Worm (Caenorhabditis elegans): ENCODE measurements around the gene C55A6.7.

C55A6.7 gene

DNA sequence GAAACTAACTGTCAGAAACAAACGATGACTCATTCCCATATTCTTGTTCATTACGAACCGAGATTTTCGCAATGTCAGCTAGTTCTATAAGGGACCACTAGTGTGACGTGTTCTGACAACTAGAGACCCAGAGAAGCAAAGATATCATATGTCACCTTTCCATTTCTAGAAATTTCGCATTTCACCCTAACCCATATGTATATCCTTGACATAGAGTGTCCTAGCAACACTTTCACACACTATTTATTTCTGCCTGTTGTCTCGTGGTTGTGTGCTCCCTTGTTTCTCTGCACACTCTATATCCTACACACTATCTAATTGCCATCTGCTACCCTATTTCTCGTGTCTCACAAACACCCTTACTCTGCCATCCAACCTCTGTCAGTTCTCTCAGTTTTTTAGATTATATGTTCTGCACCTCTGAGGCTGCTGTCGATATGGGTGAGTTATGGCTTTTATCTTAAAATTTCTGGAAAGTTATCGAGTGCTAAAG is 28.6 kb upstream of the C55A6.7 start, which contains the start of the genes F38B7.17 and F38B7.3 (continued):
- no peak for TF ChIP-seq daf-19 (GFP tag; conservative IDR thresholded peaks at IDR 0.05)
- TF ChIP-seq nhr-10 (tag; optimal IDR thresholded peaks at IDR 0.05) = no peak

ce11 chrV:11546795-11547194 is 26.5 kb upstream of the C55A6.7 start, which contains the start of gene F38B7.11:
TSS of gene F38B7.11 (plus strand) at chrV:11547095.
- TF ChIP-seq snpc-4 (tag; optimal IDR thresholded peaks at IDR 0.05) (no peak), dmd-9 (GFP tag; IDR thresholded peaks at IDR 0.05) (no peak), ctbp-1 (GFP tag; IDR thresholded peaks at IDR 0.05) (no peak), mes-2 (tag; optimal IDR thresholded peaks at IDR 0.05; ENCODE audit: poor library complexity, severe bottlenecking) (no peak), nhr-25 (tag; optimal IDR thresholded peaks at IDR 0.05; ENCODE audit: borderline replicate concordance, insufficient read depth) (no peak), zip-2 (tag; optimal IDR thresholded peaks at IDR 0.05) (no peak), madf-5 (GFP tag; IDR thresholded peaks at IDR 0.05) (no peak), duxl-1 (tag; optimal IDR thresholded peaks at IDR 0.05; ENCODE audit: poor library complexity) (no peak), nhr-48 (tag; optimal IDR thresholded peaks at IDR 0.05) (no peak), zip-11 (GFP tag; IDR thresholded peaks at IDR 0.05) (no peak)

- TF ChIP-seq aha-1 (tag) (peak; percentile 49), nhr-41 (GFP tag; IDR thresholded peaks at IDR 0.05) (no peak)
Measured at ce11 chrV:11545227-11545626, 24.9 kb upstream of the C55A6.7 start, which contains the start of gene F38B7.10. TSS of gene F38B7.10 (plus strand) at chrV:11545527.

- TF ChIP-seq F37D6.2 (tag; optimal IDR thresholded peaks at IDR 0.05) = no peak
- no peak for TF ChIP-seq madf-5 (GFP tag; IDR thresholded peaks at IDR 0.05)
- TF ChIP-seq unc-39 (tag; optimal IDR thresholded peaks at IDR 0.05) = no peak
- peak; percentile 4 for TF ChIP-seq nhr-28 (tag; optimal IDR thresholded peaks at IDR 0.05)
- TF ChIP-seq attf-4 (tag; optimal IDR thresholded peaks at IDR 0.05) = no peak
- TF ChIP-seq snpc-4 (tag; optimal IDR thresholded peaks at IDR 0.05) = no peak
- TF ChIP-seq dmd-8 (GFP tag; IDR thresholded peaks at IDR 0.05) = no peak
- peak in 1 of 2 experiments; percentile 71 for TF ChIP-seq unc-62 (GFP tag; optimal IDR thresholded peaks at IDR 0.05 in 1 of 2)
- TF ChIP-seq unc-62 (tag; optimal IDR thresholded peaks at IDR 0.05) = no peak
- peak; percentile 12 for TF ChIP-seq hlh-11 (tag; optimal IDR thresholded peaks at IDR 0.05)
- TF ChIP-seq nhr-10 (tag; optimal IDR thresholded peaks at IDR 0.05) = peak; percentile 30
- TF ChIP-seq sdz-12 (GFP tag; optimal IDR thresholded peaks at IDR 0.05) = no peak
- no peak for TF ChIP-seq mes-2 (tag; optimal IDR thresholded peaks at IDR 0.05; ENCODE audit: poor library complexity, severe bottlenecking)
- no peak for TF ChIP-seq set-16 (GFP tag; IDR thresholded peaks at IDR 0.05)
- TF ChIP-seq aha-1 (tag) = peak; percentile 49
- TF ChIP-seq nhr-48 (tag; optimal IDR thresholded peaks at IDR 0.05) = peak; percentile 66
- TF ChIP-seq hlh-30 (tag; optimal IDR thresholded peaks at IDR 0.05; ENCODE audit: insufficient read depth) = peak; percentile 3
- TF ChIP-seq dmd-6 (GFP tag; IDR thresholded peaks at IDR 0.05) = no peak
- peak; percentile 43 for TF ChIP-seq nhr-25 (tag; optimal IDR thresholded peaks at IDR 0.05; ENCODE audit: borderline replicate concordance, insufficient read depth)
- no peak for TF ChIP-seq lin-13 (GFP tag; optimal IDR thresholded peaks at IDR 0.05)
Measured at ce11 chrV:11543564-11543963, 23.2 kb upstream of the C55A6.7 start, which contains the start of gene F38B7.2. TSS of gene F38B7.2 (plus strand) at chrV:11543963.

DNA sequence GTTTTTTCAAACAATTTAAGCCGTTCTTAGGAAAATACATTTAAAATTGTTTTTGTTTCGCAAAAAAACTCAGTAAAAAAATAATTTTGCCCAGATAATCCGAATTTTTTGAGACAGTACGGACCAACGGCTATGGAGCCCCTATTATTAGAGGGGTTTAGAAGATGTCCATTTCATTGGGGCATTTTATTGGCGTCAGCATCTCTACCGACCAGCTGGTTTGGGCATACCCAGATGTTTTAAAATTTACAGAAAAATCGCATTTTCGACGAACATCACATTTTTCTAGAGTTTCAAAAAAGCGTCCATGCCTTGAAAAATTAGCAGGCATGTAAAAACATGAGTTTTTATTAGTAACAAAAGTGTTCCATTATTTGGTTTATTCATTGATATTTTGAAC is 21.0 kb upstream of the C55A6.7 start:
- TF ChIP-seq gei-8 (GFP tag; optimal IDR thresholded peaks at IDR 0.05) (peak; percentile 52), tra-1 (GFP tag; IDR thresholded peaks at IDR 0.05) (0 out of 2 replicates have a peak, but pooled peaks have one; percentile 9), jun-1 (tag; optimal IDR thresholded peaks at IDR 0.05) (no peak), set-16 (GFP tag; IDR thresholded peaks at IDR 0.05) (no peak), F49E8.2 (tag; optimal IDR thresholded peaks at IDR 0.05; ENCODE audit: borderline replicate concordance) (no peak), nhr-102 (tag; optimal IDR thresholded peaks at IDR 0.05) (no peak), lsy-2 (tag; optimal IDR thresholded peaks at IDR 0.05) (no peak), dve-1 (tag; optimal IDR thresholded peaks at IDR 0.05; ENCODE audit: insufficient read depth) (no peak), snpc-1.2 (GFP tag; IDR thresholded peaks at IDR 0.05) (0 out of 2 replicates have a peak, but pooled peaks have one; percentile 6), ZK337.2 (GFP tag; IDR thresholded peaks at IDR 0.05) (no peak), hlh-11 (tag; optimal IDR thresholded peaks at IDR 0.05) (no peak), fos-1 (tag; optimal IDR thresholded peaks at IDR 0.05) (no peak), nhr-111 (GFP tag; optimal IDR thresholded peaks at IDR 0.05) (no peak), daf-8 (GFP tag; IDR thresholded peaks at IDR 0.05) (no peak), ZK546.5 (tag; optimal IDR thresholded peaks at IDR 0.05) (no peak), nhr-25 (tag; optimal IDR thresholded peaks at IDR 0.05; ENCODE audit: borderline replicate concordance, insufficient read depth) (no peak), nhr-10 (tag; optimal IDR thresholded peaks at IDR 0.05) (no peak), nhr-42 (GFP tag; IDR thresholded peaks at IDR 0.05) (no peak), madf-9 (GFP tag; conservative IDR thresholded peaks at IDR 0.05) (0 out of 2 replicates have a peak, but pooled peaks have one; percentile 53), lin-15B (tag; optimal IDR thresholded peaks at IDR 0.05) (no peak)
